Worm (Caenorhabditis elegans): ENCODE measurements around the gene sru-23.

Gene sru-23

ce11 chrV:15954932-15955331 lies 17.5 kb downstream of the sru-23 start, which contains the start of gene srw-57:
TSS of gene srw-57 (minus strand) at chrV:15955032.
- TF ChIP-seq gmeb-2 (tag; optimal IDR thresholded peaks at IDR 0.05) (no peak), madf-2 (tag; optimal IDR thresholded peaks at IDR 0.05) (no peak), sdc-2 (tag; optimal IDR thresholded peaks at IDR 0.05) (no peak), pax-1 (tag; optimal IDR thresholded peaks at IDR 0.05) (no peak), hlh-15 (tag; optimal IDR thresholded peaks at IDR 0.05) (no peak), pros-1 (tag; optimal IDR thresholded peaks at IDR 0.05) (no peak), dmd-4 (tag; optimal IDR thresholded peaks at IDR 0.05; ENCODE audit: borderline replicate concordance) (no peak), syd-9 (tag; optimal IDR thresholded peaks at IDR 0.05) (no peak), unc-55 (GFP tag; optimal IDR thresholded peaks at IDR 0.05) (no peak), K09A11.1 (tag; optimal IDR thresholded peaks at IDR 0.05; ENCODE audit: insufficient read depth) (no peak), C38D4.7 (GFP tag; optimal IDR thresholded peaks at IDR 0.05) (no peak), eyg-1 (tag; optimal IDR thresholded peaks at IDR 0.05) (no peak)

ce11 chrV:15952762-15953161 lies 19.6 kb downstream of the sru-23 start, which contains the start of gene srw-56:
TSS of gene srw-56 (minus strand) at chrV:15952862.
- TF ChIP-seq gmeb-2 (tag; optimal IDR thresholded peaks at IDR 0.05), result no peak
- no peak for TF ChIP-seq sox-2 (GFP tag; IDR thresholded peaks at IDR 0.05)
- no peak for TF ChIP-seq mec-3 (tag; optimal IDR thresholded peaks at IDR 0.05; ENCODE audit: borderline replicate concordance)
- no peak for TF ChIP-seq ttx-3 (tag; optimal IDR thresholded peaks at IDR 0.05)
- TF ChIP-seq F13H6.1 (tag; optimal IDR thresholded peaks at IDR 0.05), result no peak
- no peak for TF ChIP-seq zip-5 (tag; optimal IDR thresholded peaks at IDR 0.05)
- no peak for TF ChIP-seq pqm-1 (tag; optimal IDR thresholded peaks at IDR 0.05)
- no peak for TF ChIP-seq syd-9 (tag; optimal IDR thresholded peaks at IDR 0.05)

DNA sequence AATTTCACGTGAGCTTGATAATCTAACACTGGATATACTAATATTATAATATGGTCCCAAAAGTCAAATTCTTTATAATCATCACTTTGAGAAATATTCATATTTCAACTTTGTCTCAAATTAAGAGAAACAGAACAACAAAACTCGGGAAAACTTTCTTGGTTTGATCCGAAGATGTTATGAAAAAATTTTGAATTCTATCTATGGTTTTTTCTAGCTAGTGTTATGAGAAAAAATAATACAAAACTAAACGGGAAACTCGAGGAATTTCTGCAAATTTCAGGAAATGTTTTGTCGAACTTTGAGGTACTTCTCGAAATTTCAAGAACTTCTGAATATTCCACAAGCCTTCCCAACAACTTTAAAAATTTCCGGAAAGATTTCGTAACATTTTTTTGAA lies 21.5 kb downstream of the sru-23 start, which contains the start of gene srw-59:
Gene srw-59 (minus strand): TSS at position 101 of the 400 bp plus-strand sequence.
- TF ChIP-seq odd-2 (tag; optimal IDR thresholded peaks at IDR 0.05), result no peak
- TF ChIP-seq pat-9 (tag; optimal IDR thresholded peaks at IDR 0.05), result no peak
- no peak for TF ChIP-seq dmd-4 (tag; optimal IDR thresholded peaks at IDR 0.05; ENCODE audit: borderline replicate concordance)
- TF ChIP-seq pax-1 (tag; optimal IDR thresholded peaks at IDR 0.05), result no peak
- TF ChIP-seq sdc-2 (tag; optimal IDR thresholded peaks at IDR 0.05), result no peak
- no peak for TF ChIP-seq lin-11 (tag; optimal IDR thresholded peaks at IDR 0.05)
- no peak for TF ChIP-seq fax-1 (tag; optimal IDR thresholded peaks at IDR 0.05)
- no peak for TF ChIP-seq ceh-22 (tag; optimal IDR thresholded peaks at IDR 0.05)
- no peak for TF ChIP-seq hlh-8 (tag; optimal IDR thresholded peaks at IDR 0.05)
- TF ChIP-seq ceh-34 (tag; optimal IDR thresholded peaks at IDR 0.05), result no peak
- TF ChIP-seq pha-4 (tag; optimal IDR thresholded peaks at IDR 0.05), result no peak
- TF ChIP-seq gmeb-2 (tag; optimal IDR thresholded peaks at IDR 0.05), result no peak
- TF ChIP-seq rnt-1 (tag; optimal IDR thresholded peaks at IDR 0.05), result no peak
- TF ChIP-seq ceh-24 (tag; optimal IDR thresholded peaks at IDR 0.05), result no peak
- TF ChIP-seq unc-86 (tag; optimal IDR thresholded peaks at IDR 0.05), result no peak
- TF ChIP-seq F13H6.1 (tag; optimal IDR thresholded peaks at IDR 0.05), result no peak
- no peak for TF ChIP-seq C38D4.7 (GFP tag; optimal IDR thresholded peaks at IDR 0.05)
- no peak for TF ChIP-seq lim-6 (tag; optimal IDR thresholded peaks at IDR 0.05)

DNA sequence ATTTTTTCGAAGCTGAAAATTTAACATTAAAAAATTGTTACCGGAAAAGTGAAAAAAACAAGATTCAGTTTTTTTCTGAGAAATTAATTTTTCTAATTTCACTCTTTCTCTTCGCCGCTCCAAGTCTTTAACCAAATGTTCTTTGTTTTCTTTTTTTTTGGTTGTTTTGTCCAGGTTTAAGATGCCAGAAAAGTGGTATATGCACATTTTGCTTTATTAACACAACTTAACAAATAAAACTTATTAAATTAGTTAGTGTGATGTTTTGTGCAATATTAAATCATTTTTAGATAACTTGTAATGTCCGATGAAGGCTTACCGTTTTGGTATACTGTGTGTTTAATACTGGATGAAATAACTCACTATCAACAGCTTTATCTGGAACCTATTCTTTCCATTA lies 29.3 kb downstream of the sru-23 start, which contains the start of gene srw-53:
Gene srw-53 (plus strand): TSS at position 301 of the 400 bp plus-strand sequence.
- TF ChIP-seq tbx-7 (tag; optimal IDR thresholded peaks at IDR 0.05) (no peak), pax-1 (tag; optimal IDR thresholded peaks at IDR 0.05) (no peak), gmeb-2 (tag; optimal IDR thresholded peaks at IDR 0.05) (no peak), dmd-4 (tag; optimal IDR thresholded peaks at IDR 0.05; ENCODE audit: borderline replicate concordance) (no peak), lim-6 (tag; optimal IDR thresholded peaks at IDR 0.05) (no peak), ceh-2 (tag; optimal IDR thresholded peaks at IDR 0.05) (no peak), unc-3 (GFP tag; conservative IDR thresholded peaks at IDR 0.05) (no peak), unc-3 (tag; optimal IDR thresholded peaks at IDR 0.05) (no peak), ceh-18 (tag; optimal IDR thresholded peaks at IDR 0.05) (no peak), sox-2 (GFP tag; IDR thresholded peaks at IDR 0.05) (no peak), pag-3 (tag; optimal IDR thresholded peaks at IDR 0.05; ENCODE audit: borderline replicate concordance) (no peak), T23F11.4 (GFP tag; optimal IDR thresholded peaks at IDR 0.05) (no peak), C08G9.2 (tag; optimal IDR thresholded peaks at IDR 0.05) (no peak)

Measured in whole organism, late embryonic.